Worm (Caenorhabditis elegans) whole organism, late embryonic: ENCODE data around the gene ZK1010.5.
A peak's percentile ranks its signal among the peaks of the same experiment; 100 is the strongest.

Experiments
- K02D7.2 ChIP-seq: sonication (generic microtip); optimal IDR thresholded peaks from 2 replicates; lab custom pipeline; 2017; ENCODE audit warnings: mild to moderate bottlenecking, missing genetic modification characterization, missing compliant biosample characterization
- Y22D7AL.16 ChIP-seq: sonication (generic microtip); optimal IDR thresholded peaks from 2 replicates; lab custom pipeline; 2016; ENCODE audit warnings: missing genetic modification characterization, missing compliant biosample characterization
- ama-1 ChIP-seq: fragments of 150-350 bp; optimal IDR thresholded peaks from 2 replicates; lab custom pipeline; 2014
- elt-2 ChIP-seq: sonication (generic microtip); optimal IDR thresholded peaks from 2 replicates; lab custom pipeline; 2016; ENCODE audit warnings: missing genetic modification reagents, missing genetic modification characterization, missing compliant biosample characterization
- fkh-10 ChIP-seq: fragments of 150-350 bp; optimal IDR thresholded peaks from 2 replicates; lab custom pipeline; 2014; ENCODE audit warnings: missing biosample characterization, missing genetic modification reagents, missing genetic modification characterization
- fkh-6 ChIP-seq: sonication (generic microtip); optimal IDR thresholded peaks from 2 replicates; lab custom pipeline; 2016; ENCODE audit warnings: missing genetic modification characterization, missing compliant biosample characterization
- gmeb-2 ChIP-seq: sonication (generic microtip); optimal IDR thresholded peaks from 2 replicates; lab custom pipeline; 2016; ENCODE audit warnings: missing genetic modification characterization, inconsistent platforms, missing compliant biosample characterization
- hlh-6 ChIP-seq: sonication (generic microtip); optimal IDR thresholded peaks from 2 replicates; lab custom pipeline; 2016; ENCODE audit warnings: missing genotype, missing genetic modification characterization, missing compliant biosample characterization
- madf-2 ChIP-seq: sonication (generic microtip); optimal IDR thresholded peaks from 2 replicates; lab custom pipeline; 2017; ENCODE audit warnings: missing genetic modification characterization, missing compliant biosample characterization
- nhr-11 ChIP-seq: fragments of 150-350 bp; optimal IDR thresholded peaks from 2 replicates; lab custom pipeline; 2014; ENCODE audit warnings: missing biosample characterization, missing genetic modification characterization
- npax-4 ChIP-seq: sonication (generic microtip); optimal IDR thresholded peaks from 2 replicates; lab custom pipeline; 2016; ENCODE audit warnings: missing genetic modification characterization, missing compliant biosample characterization
- sox-4 ChIP-seq: sonication (generic microtip); optimal IDR thresholded peaks from 2 replicates; lab custom pipeline; 2017; ENCODE audit warnings: mild to moderate bottlenecking, missing genetic modification characterization, inconsistent platforms, missing compliant biosample characterization
- unc-42 ChIP-seq: sonication (generic microtip); optimal IDR thresholded peaks from 2 replicates; lab custom pipeline; 2016; ENCODE audit warnings: missing genotype, missing genetic modification characterization, missing compliant biosample characterization
- zip-5 ChIP-seq: sonication (generic microtip); optimal IDR thresholded peaks from 2 replicates; lab custom pipeline; 2016; ENCODE audit warnings: missing genetic modification characterization, missing compliant biosample characterization

- no peak for TF ChIP-seq fkh-10 (GFP tag; lab: Kevin White, UChicago)
- TF ChIP-seq madf-2 (tag; lab: Kevin White, UChicago), result no peak
- TF ChIP-seq ama-1, result no peak
- TF ChIP-seq nhr-11 (tag; lab: Kevin White, UChicago), result no peak
- no peak for TF ChIP-seq fkh-6 (tag; lab: Kevin White, UChicago)
- TF ChIP-seq gmeb-2, result no peak
- TF ChIP-seq Y22D7AL.16 (tag; lab: Kevin White, UChicago), result no peak
- peak; percentile 17 for TF ChIP-seq elt-2
- no peak for TF ChIP-seq hlh-6 (tag; lab: Kevin White, UChicago)
- no peak for TF ChIP-seq sox-4
- TF ChIP-seq zip-5 (tag; lab: Kevin White, UChicago), result no peak
- TF ChIP-seq npax-4, result no peak
- no peak for TF ChIP-seq unc-42
- TF ChIP-seq K02D7.2 (tag; lab: Kevin White, UChicago), result no peak
Observed at ce11 chrIII:12978473-12979174, 8.7 kb downstream of the ZK1010.5 start, which contains the start of the genes ubq-2 and frg-1.
